Fruit fly (Drosophila melanogaster): Measurements from ENCODE around the gene Ppn.

DNA sequence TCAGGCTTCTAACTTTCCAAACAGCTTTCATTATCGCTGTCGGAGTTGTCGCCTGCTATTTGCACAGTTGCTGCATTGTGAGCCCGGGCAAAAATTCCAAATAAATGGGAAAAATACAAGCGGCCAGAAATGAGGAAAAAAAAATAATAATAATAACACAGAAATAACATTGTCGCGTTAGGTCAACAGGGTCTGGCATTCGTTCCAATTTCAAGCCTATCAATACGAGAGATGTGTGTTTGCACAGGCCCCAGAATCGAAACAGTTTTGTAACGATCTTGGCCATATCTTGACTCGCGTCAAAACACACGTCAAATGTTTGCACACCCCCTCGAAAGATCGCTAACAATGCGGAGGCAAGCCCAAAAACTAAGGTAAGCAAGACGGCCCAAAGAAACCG is 16.3 kb upstream of the Ppn start:
- no peak for TF ChIP-seq dsx (GFP tag; optimal IDR thresholded peaks at IDR 0.05; ENCODE audit: poor library complexity, severe bottlenecking)
- TF ChIP-seq CG32006 (GFP tag; optimal IDR thresholded peaks at IDR 0.05) = no peak
- no peak for TF ChIP-seq CG8319 (GFP tag; optimal IDR thresholded peaks at IDR 0.05)
- no peak for TF ChIP-seq CG6808 (GFP tag; optimal IDR thresholded peaks at IDR 0.05)
- no peak for TF ChIP-seq Ets96B (tag; optimal IDR thresholded peaks at IDR 0.05)
- no peak for TF ChIP-seq topi (GFP tag; optimal IDR thresholded peaks at IDR 0.05)
- no peak for TF ChIP-seq Smox (GFP tag; optimal IDR thresholded peaks at IDR 0.05)
- no peak for TF ChIP-seq CG11294 (GFP tag; IDR thresholded peaks at IDR 0.05)
- no peak for TF ChIP-seq CG7368 (GFP tag; optimal IDR thresholded peaks at IDR 0.05)

Measured in whole organism, prepupa.